Fruit fly (Drosophila melanogaster) whole organism, wandering third instar larva: ENCODE measurements around the gene CG42717.

Source experiments
- Abd-B ChIP-seq: fragments of >200 bp; optimal IDR thresholded peaks from 2 replicates; lab custom pipeline; 2017; ENCODE audit warnings: missing biosample characterization, missing genetic modification characterization
- CG32264 ChIP-seq: fragments of 200-800 bp; sonication (Bioruptor generic); optimal IDR thresholded peaks from 2 replicates; lab custom pipeline; 2016; ENCODE audit warnings: missing biosample characterization, missing genetic modification characterization
- CG9705 ChIP-seq: fragments of 200-800 bp; sonication (Bioruptor generic); optimal IDR thresholded peaks from 2 replicates; lab custom pipeline; 2018; ENCODE audit warnings: missing biosample characterization, mild to moderate bottlenecking, missing genetic modification characterization
- Dfd ChIP-seq: fragments of >200 bp; optimal IDR thresholded peaks from 2 replicates; lab custom pipeline; 2017; ENCODE audit warnings: missing biosample characterization, missing genetic modification characterization
- Dif ChIP-seq: fragments of 200-275, 200-300 bp; sonication (Bioruptor generic); optimal IDR thresholded peaks from 2 replicates; lab custom pipeline; 2018; ENCODE audit warnings: missing biosample characterization, missing genetic modification characterization; ENCODE audit not compliant: partially characterized antibody
- GATAd ChIP-seq: sonication (Bioruptor generic); optimal IDR thresholded peaks from 2 replicates; lab custom pipeline; 2016; ENCODE audit warnings: missing biosample characterization, missing genetic modification characterization
- HLH106 ChIP-seq: fragments of 200-800 bp; optimal IDR thresholded peaks from 3 replicates; lab custom pipeline; 2019; ENCODE audit warnings: missing biosample characterization, mild to moderate bottlenecking, missing genetic modification characterization, moderate library complexity
- Hnf4 ChIP-seq: fragments of 200-800 bp; sonication (Bioruptor generic); optimal IDR thresholded peaks from 2 replicates; lab custom pipeline; 2016; ENCODE audit warnings: missing biosample characterization, mild to moderate bottlenecking, missing genetic modification characterization
- Hr78 ChIP-seq: fragments of >200 bp; optimal IDR thresholded peaks from 2 replicates; lab custom pipeline; 2017; ENCODE audit warnings: missing biosample characterization, missing genetic modification characterization
- Hr83 ChIP-seq: fragments of 200-300 bp; sonication (Bioruptor generic); optimal IDR thresholded peaks from 2 replicates; lab custom pipeline; 2016; ENCODE audit warnings: missing biosample characterization, mild to moderate bottlenecking, missing genetic modification characterization, moderate library complexity; ENCODE audit not compliant: poor library complexity, severe bottlenecking
- Jra ChIP-seq: sonication (Bioruptor generic); optimal IDR thresholded peaks from 2 replicates; lab custom pipeline; 2016; ENCODE audit warnings: missing biosample characterization, missing genetic modification characterization
- Mio ChIP-seq: sonication (Bioruptor generic); optimal IDR thresholded peaks from 2 replicates; lab custom pipeline; 2016; ENCODE audit warnings: missing biosample characterization, missing genetic modification characterization
- Myc ChIP-seq: fragments of >200 bp; optimal IDR thresholded peaks from 2 replicates; lab custom pipeline; 2017
- N ChIP-seq: fragments of >200 bp; optimal IDR thresholded peaks from 2 replicates; lab custom pipeline; 2018; ENCODE audit warnings: missing biosample characterization, missing external identifiers, missing genetic modification characterization
- OdsH ChIP-seq: fragments of 200-800 bp; sonication (Bioruptor generic); optimal IDR thresholded peaks from 2 replicates; lab custom pipeline; 2016; ENCODE audit warnings: missing biosample characterization, mild to moderate bottlenecking, missing genetic modification characterization
- Rel ChIP-seq, 2 experiments: fragments of 200-800 bp; sonication (Bioruptor generic) in 1 of 2; optimal IDR thresholded peaks; 2 replicates in 1 of 2; 3 replicates in 1 of 2; lab custom pipeline; 2016 to 2019; ENCODE audit warnings: mild to moderate bottlenecking in 2 of 2, missing biosample characterization in 2 of 2, missing genetic modification characterization in 2 of 2, moderate library complexity in 1 of 2
- Sp1 ChIP-seq: fragments of 200-800 bp; sonication (Bioruptor generic); optimal IDR thresholded peaks from 3 replicates; lab custom pipeline; 2019; ENCODE audit warnings: missing biosample characterization, mild to moderate bottlenecking, missing genetic modification characterization, moderate library complexity
- Vsx2 ChIP-seq: fragments of 200-300, 225-300 bp; sonication (Bioruptor generic); optimal IDR thresholded peaks from 2 replicates; lab custom pipeline; 2018; ENCODE audit warnings: missing biosample characterization, missing genetic modification characterization; ENCODE audit not compliant: partially characterized antibody
- br ChIP-seq: fragments of 200-800 bp; sonication (Bioruptor generic); optimal IDR thresholded peaks from 2 replicates; lab custom pipeline; 2016; ENCODE audit warnings: missing biosample characterization, missing genetic modification characterization
- dl ChIP-seq, 2 experiments: fragments of 175-275, 200-275 bp in 1 of 2; fragments of 200-275 bp in 1 of 2; sonication (Bioruptor generic); optimal IDR thresholded peaks; lab custom pipeline; 2018; ENCODE audit warnings: mild to moderate bottlenecking in 2 of 2, missing biosample characterization in 2 of 2, missing genetic modification characterization in 2 of 2, moderate library complexity in 2 of 2; ENCODE audit not compliant: partially characterized antibody in 2 of 2, insufficient read depth in 1 of 2
- dmrt93B ChIP-seq: fragments of 200-800 bp; sonication (Bioruptor generic); optimal IDR thresholded peaks from 2 replicates; lab custom pipeline; 2018; ENCODE audit warnings: missing biosample characterization, mild to moderate bottlenecking, missing genetic modification characterization
- ey ChIP-seq: fragments of 200-800 bp; sonication (Bioruptor generic); optimal IDR thresholded peaks from 2 replicates; lab custom pipeline; 2016; ENCODE audit warnings: missing biosample characterization, missing genetic modification characterization
- foxo ChIP-seq, 2 experiments: fragments of 200-800 bp; sonication (Bioruptor generic); optimal IDR thresholded peaks; 2 replicates in 1 of 2; 3 replicates in 1 of 2; lab custom pipeline; 2016 to 2017; ENCODE audit warnings: missing biosample characterization in 2 of 2, missing genetic modification characterization in 2 of 2
- fru ChIP-seq: fragments of 200-800 bp; sonication (Bioruptor generic); optimal IDR thresholded peaks from 3 replicates; lab custom pipeline; 2016; ENCODE audit warnings: missing biosample characterization, mild to moderate bottlenecking, missing genetic modification characterization
- h ChIP-seq: fragments of 200-800 bp; sonication (Bioruptor generic); optimal IDR thresholded peaks from 3 replicates; lab custom pipeline; 2016; ENCODE audit warnings: missing biosample characterization, mild to moderate bottlenecking, missing genetic modification characterization
- jim ChIP-seq: fragments of 175-275, 200-325 bp; sonication (Bioruptor generic); optimal IDR thresholded peaks from 2 replicates; lab custom pipeline; 2016; ENCODE audit warnings: missing biosample characterization, mild to moderate bottlenecking, missing genetic modification characterization
- lola ChIP-seq: fragments of >200 bp; optimal IDR thresholded peaks from 2 replicates; lab custom pipeline; 2017; ENCODE audit warnings: missing biosample characterization, missing genetic modification characterization
- pan ChIP-seq: fragments of >200 bp; optimal IDR thresholded peaks from 2 replicates; lab custom pipeline; 2017
- psq ChIP-seq: fragments of 200-800 bp; sonication (Bioruptor generic); optimal IDR thresholded peaks from 3 replicates; lab custom pipeline; 2017; ENCODE audit warnings: missing biosample characterization, mild to moderate bottlenecking, missing genetic modification characterization, moderate library complexity
- rgr ChIP-seq: fragments of 200-800 bp; sonication (Bioruptor generic); optimal IDR thresholded peaks from 3 replicates; lab custom pipeline; 2016; ENCODE audit warnings: missing biosample characterization, mild to moderate bottlenecking, missing genetic modification characterization
- sage ChIP-seq: fragments of 200-800 bp; sonication (Bioruptor generic); optimal IDR thresholded peaks from 2 replicates; lab custom pipeline; 2016; ENCODE audit warnings: missing biosample characterization, mild to moderate bottlenecking, missing genetic modification characterization
- sv ChIP-seq: fragments of 200-800 bp; sonication (Bioruptor generic); optimal IDR thresholded peaks from 3 replicates; lab custom pipeline; 2016; ENCODE audit warnings: missing biosample characterization, missing genetic modification characterization
- tai ChIP-seq: sonication (Bioruptor generic); optimal IDR thresholded peaks from 2 replicates; lab custom pipeline; 2016; ENCODE audit warnings: missing biosample characterization, missing genetic modification characterization
- usp ChIP-seq: fragments of >200 bp; optimal IDR thresholded peaks from 2 replicates; lab custom pipeline; 2017; ENCODE audit warnings: missing biosample characterization, missing genetic modification characterization
- woc ChIP-seq: sonication (Bioruptor generic); optimal IDR thresholded peaks from 2 replicates; lab custom pipeline; 2016; ENCODE audit warnings: missing biosample characterization, mild to moderate bottlenecking, missing genetic modification characterization

The CG42717 gene

dm6 chr3L:16011319-16012210 lies 21.4 kb downstream of the CG42717 start, which contains the start of gene mib1:
TSS of gene mib1 (minus strand) at chr3L:16011812.
- TF ChIP-seq CG9705 (no peak), Jra (GFP tag; lab: Kevin White, UChicago) (no peak), Hr83 (GFP tag; lab: Kevin White, UChicago) (peak; percentile 71), Rel (GFP tag; optimal IDR thresholded peaks at IDR 0.05; lab: Kevin White, UChicago) (no peak), Rel (tag; optimal IDR thresholded peaks at IDR 0.05; lab: Kevin White, UChicago) (peak; percentile 56), Abd-B (GFP tag; lab: Kevin White, UChicago) (no peak), sv (GFP tag; lab: Kevin White, UChicago) (no peak), h (GFP tag; lab: Kevin White, UChicago) (peak; percentile 14), dl (GFP tag; optimal IDR thresholded peaks at IDR 0.05; lab: Kevin White, UChicago; ENCODE audit: insufficient read depth in 1 of 2, partially characterized antibody in 2 of 2) (no peak), HLH106 (peak; percentile 25), woc (peak; percentile 88), Hnf4 (GFP tag; lab: Kevin White, UChicago) (no peak), fru (GFP tag; lab: Kevin White, UChicago) (peak; percentile 34), ey (GFP tag; lab: Kevin White, UChicago) (no peak), Dif (GFP tag; lab: Kevin White, UChicago) (peak; percentile 14), Mio (GFP tag; lab: Kevin White, UChicago) (no peak), dmrt93B (GFP tag; lab: Kevin White, UChicago) (no peak), Sp1 (peak; percentile 43), OdsH (GFP tag; lab: Kevin White, UChicago) (no peak), Myc (peak; percentile 6), Dfd (GFP tag; lab: Kevin White, UChicago) (peak; percentile 85), jim (no peak), psq (GFP tag; lab: Kevin White, UChicago) (peak; percentile 29), usp (GFP tag; lab: Kevin White, UChicago) (no peak), N (GFP tag; lab: Kevin White, UChicago) (peak; percentile 63), CG32264 (GFP tag; lab: Kevin White, UChicago) (no peak), br (GFP tag; lab: Kevin White, UChicago) (no peak), Hr78 (GFP tag; lab: Kevin White, UChicago) (no peak), pan (no peak), rgr (no peak), sage (GFP tag; lab: Kevin White, UChicago) (no peak), GATAd (GFP tag; lab: Kevin White, UChicago) (no peak), tai (GFP tag; lab: Kevin White, UChicago) (no peak), lola (GFP tag; lab: Kevin White, UChicago) (no peak), foxo (GFP tag; optimal IDR thresholded peaks at IDR 0.05; lab: Kevin White, UChicago) (peak in 1 of 2 experiments; percentile 18)

- TF ChIP-seq jim: no peak
- no peak for TF ChIP-seq Vsx2 (GFP tag; lab: Kevin White, UChicago)
- no peak for TF ChIP-seq Hnf4 (GFP tag; lab: Kevin White, UChicago)
- TF ChIP-seq GATAd (GFP tag; lab: Kevin White, UChicago): no peak
- TF ChIP-seq Dfd (GFP tag; lab: Kevin White, UChicago): no peak
- TF ChIP-seq Hr78 (GFP tag; lab: Kevin White, UChicago): no peak
- TF ChIP-seq ey (GFP tag; lab: Kevin White, UChicago): no peak
- TF ChIP-seq sage (GFP tag; lab: Kevin White, UChicago): no peak
- TF ChIP-seq N (GFP tag; lab: Kevin White, UChicago): no peak
- no peak for TF ChIP-seq HLH106
- no peak for TF ChIP-seq dmrt93B (GFP tag; lab: Kevin White, UChicago)
- no peak for TF ChIP-seq pan
These were observed 22.8 kb downstream of the CG42717 start for dm6 chr3L:16010176-16010575.
